Worm (Caenorhabditis elegans) whole organism, young adult: ENCODE measurements around the gene oac-14.

ENCODE experiments used
- B0336.3 ChIP-seq: fragments of 200-800 bp; sonication (Bioruptor generic); IDR thresholded peaks from 2 replicates; pipeline ENCODE4 v1.3.6; 2022; ENCODE audit warnings: missing genetic modification characterization, missing compliant biosample characterization
- F23B12.7 ChIP-seq: sonication (generic microtip); optimal IDR thresholded peaks from 2 replicates; lab custom pipeline; 2017; ENCODE audit warnings: missing genetic modification characterization, mild to moderate bottlenecking, missing compliant biosample characterization, antibody characterized with exemption, moderate library complexity; ENCODE audit not compliant: insufficient read depth
- F33H1.4 ChIP-seq: fragments of 200-800 bp; sonication (Bioruptor generic); IDR thresholded peaks from 2 replicates; pipeline ENCODE4 v1.3.6; 2022; ENCODE audit warnings: missing genetic modification reagents, missing genetic modification characterization, missing compliant biosample characterization
- F39B2.1 ChIP-seq: fragments of 200-800 bp; sonication (Bioruptor generic); IDR thresholded peaks from 2 replicates; pipeline ENCODE4 v1.3.6; 2022; ENCODE audit warnings: missing genetic modification reagents, missing genetic modification characterization, missing compliant biosample characterization
- F52B5.7 ChIP-seq: sonication (generic microtip); optimal IDR thresholded peaks from 2 replicates; lab custom pipeline; 2016; ENCODE audit warnings: mild to moderate bottlenecking, missing genetic modification characterization, missing compliant biosample characterization
- F55B11.4 ChIP-seq: sonication (generic microtip); optimal IDR thresholded peaks from 2 replicates; lab custom pipeline; 2016; ENCODE audit warnings: missing compliant biosample characterization, missing genetic modification characterization, borderline replicate concordance; ENCODE audit not compliant: insufficient read depth
- F57C9.4 ChIP-seq: sonication (generic microtip); optimal IDR thresholded peaks from 2 replicates; lab custom pipeline; 2017; ENCODE audit warnings: mild to moderate bottlenecking, missing genetic modification characterization, missing compliant biosample characterization
- K12H6.12 ChIP-seq: fragments of 200-800 bp; sonication (Bioruptor generic); optimal IDR thresholded peaks from 2 replicates; lab custom pipeline; 2018; ENCODE audit warnings: mild to moderate bottlenecking, missing genetic modification characterization, missing compliant biosample characterization
- T26A5.8 ChIP-seq: sonication (generic microtip); optimal IDR thresholded peaks from 2 replicates; lab custom pipeline; 2016; ENCODE audit warnings: missing genetic modification characterization, missing compliant biosample characterization
- Y79H2A.3 ChIP-seq: fragments of 200-800 bp; sonication (Bioruptor generic); conservative IDR thresholded peaks from 2 replicates; pipeline ENCODE4 v1.3.6; 2022; ENCODE audit warnings: missing genetic modification reagents, missing genetic modification characterization, missing compliant biosample characterization
- ZK185.1 ChIP-seq: sonication (generic microtip); optimal IDR thresholded peaks from 2 replicates; lab custom pipeline; 2016; ENCODE audit warnings: mild to moderate bottlenecking, missing genetic modification characterization, missing compliant biosample characterization; ENCODE audit not compliant: poor library complexity, severe bottlenecking
- aptf-3 ChIP-seq: fragments of 200-800 bp; sonication (Bioruptor generic); IDR thresholded peaks from 2 replicates; pipeline ENCODE4 v1.3.6; 2022; ENCODE audit warnings: missing genetic modification characterization, missing compliant biosample characterization
- atf-7 ChIP-seq: sonication (generic microtip); optimal IDR thresholded peaks from 2 replicates; lab custom pipeline; 2017; ENCODE audit warnings: mild to moderate bottlenecking, missing genetic modification characterization, missing compliant biosample characterization
- bed-1 ChIP-seq: fragments of 200-800 bp; sonication (Bioruptor generic); IDR thresholded peaks from 2 replicates; pipeline ENCODE4 v1.3.6; 2022; ENCODE audit warnings: missing genetic modification reagents, missing genetic modification characterization, missing compliant biosample characterization
- ceh-27 ChIP-seq: fragments of 200-800 bp; sonication (Bioruptor generic); optimal IDR thresholded peaks from 2 replicates; lab custom pipeline; 2018; ENCODE audit warnings: mild to moderate bottlenecking, missing genetic modification characterization, moderate library complexity, missing compliant biosample characterization
- ceh-58 ChIP-seq: fragments of 200-800 bp; sonication (Bioruptor generic); IDR thresholded peaks from 2 replicates; pipeline ENCODE4 v1.3.6; 2022; ENCODE audit warnings: missing genetic modification characterization, missing compliant biosample characterization
- dox-1 ChIP-seq: fragments of 200-800 bp; sonication (Bioruptor generic); IDR thresholded peaks from 2 replicates; pipeline ENCODE4 v1.3.6; 2022; ENCODE audit warnings: missing genetic modification reagents, missing genetic modification characterization, missing compliant biosample characterization
- dpl-1 ChIP-seq: fragments of 150-350 bp; optimal IDR thresholded peaks from 2 replicates; lab custom pipeline; 2014; ENCODE audit warnings: missing biosample characterization, missing genetic modification reagents, missing genetic modification characterization
- efl-1 ChIP-seq: fragments of 150-350 bp; optimal IDR thresholded peaks from 2 replicates; lab custom pipeline; 2014; ENCODE audit warnings: missing biosample characterization, missing genetic modification reagents, missing genetic modification characterization
- ets-4 ChIP-seq: fragments of 200-800 bp; sonication (Bioruptor generic); optimal IDR thresholded peaks from 2 replicates; lab custom pipeline; 2018; ENCODE audit warnings: mild to moderate bottlenecking, missing genetic modification characterization, missing compliant biosample characterization
- fkh-3 ChIP-seq: sonication (generic microtip); optimal IDR thresholded peaks from 2 replicates; lab custom pipeline; 2016; ENCODE audit warnings: mild to moderate bottlenecking, missing genetic modification characterization, missing compliant biosample characterization
- him-1 ChIP-seq: sonication (generic microtip); optimal IDR thresholded peaks from 2 replicates; lab custom pipeline; 2016; ENCODE audit warnings: missing genotype, missing genetic modification reagents, missing genetic modification characterization, missing compliant biosample characterization
- hlh-12 ChIP-seq: sonication (generic microtip); optimal IDR thresholded peaks from 2 replicates; lab custom pipeline; 2016; ENCODE audit warnings: missing genetic modification characterization, missing compliant biosample characterization
- hmg-20 ChIP-seq: fragments of 200-800 bp; sonication (Bioruptor generic); IDR thresholded peaks from 2 replicates; pipeline ENCODE4 v1.3.6; 2022; ENCODE audit warnings: missing genetic modification reagents, missing genetic modification characterization, missing compliant biosample characterization
- hsf-1 ChIP-seq: fragments of 200-800 bp; sonication (Bioruptor generic); IDR thresholded peaks from 2 replicates; pipeline ENCODE4 v1.3.6; 2022; ENCODE audit warnings: missing genetic modification reagents, missing genetic modification characterization, missing compliant biosample characterization
- lag-1 ChIP-seq: fragments of 200-800 bp; sonication (Bioruptor generic); IDR thresholded peaks from 2 replicates; pipeline ENCODE4 v1.3.6; 2022; ENCODE audit warnings: missing genetic modification reagents, missing genetic modification characterization, missing compliant biosample characterization
- let-526 ChIP-seq: fragments of 200-800 bp; sonication (Bioruptor generic); IDR thresholded peaks from 2 replicates; pipeline ENCODE4 v1.3.6; 2022; ENCODE audit warnings: missing genetic modification reagents, missing genetic modification characterization, missing compliant biosample characterization
- let-607 ChIP-seq, 2 experiments: fragments of 200-800 bp in 1 of 2; sonication (Bioruptor generic) in 1 of 2; sonication (generic microtip) in 1 of 2; optimal IDR thresholded peaks; 2 replicates each; lab custom pipeline; 2016 to 2018; ENCODE audit warnings: mild to moderate bottlenecking in 2 of 2, missing compliant biosample characterization in 2 of 2, missing genetic modification characterization in 2 of 2, moderate library complexity in 2 of 2, missing genotype in 1 of 2
- lir-1 ChIP-seq: fragments of 200-800 bp; sonication (Bioruptor generic); conservative IDR thresholded peaks from 2 replicates; pipeline ENCODE4 v1.3.6; 2022; ENCODE audit warnings: missing genetic modification reagents, missing genetic modification characterization, missing compliant biosample characterization
- lsl-1 ChIP-seq: fragments of 200-800 bp; sonication (Bioruptor generic); optimal IDR thresholded peaks from 2 replicates; lab custom pipeline; 2018; ENCODE audit warnings: mild to moderate bottlenecking, missing genetic modification characterization, moderate library complexity, missing compliant biosample characterization
- madf-10 ChIP-seq: sonication (generic microtip); optimal IDR thresholded peaks from 2 replicates; lab custom pipeline; 2016; ENCODE audit warnings: mild to moderate bottlenecking, missing genetic modification characterization, missing compliant biosample characterization
- madf-6 ChIP-seq: fragments of 200-800 bp; sonication (Bioruptor generic); IDR thresholded peaks from 2 replicates; pipeline ENCODE4 v1.3.6; 2022; ENCODE audit warnings: missing genetic modification reagents, missing genetic modification characterization, missing compliant biosample characterization
- madf-8 ChIP-seq: fragments of 200-800 bp; sonication (Bioruptor generic); conservative IDR thresholded peaks from 2 replicates; pipeline ENCODE4 v1.3.6; 2022; ENCODE audit warnings: missing genetic modification reagents, missing genetic modification characterization, missing compliant biosample characterization
- mel-28 ChIP-seq: sonication (generic microtip); optimal IDR thresholded peaks from 2 replicates; lab custom pipeline; 2016; ENCODE audit warnings: borderline replicate concordance, mild to moderate bottlenecking, missing genetic modification characterization, missing compliant biosample characterization
- mes-4 ChIP-seq: sonication (generic microtip); optimal IDR thresholded peaks from 2 replicates; lab custom pipeline; 2016; ENCODE audit warnings: missing genotype, missing genetic modification characterization, missing compliant biosample characterization
- mxl-1 ChIP-seq: sonication (generic microtip); optimal IDR thresholded peaks from 2 replicates; lab custom pipeline; 2016; ENCODE audit warnings: missing genetic modification characterization, missing compliant biosample characterization
- nfya-1 ChIP-seq: sonication (generic microtip); optimal IDR thresholded peaks from 2 replicates; lab custom pipeline; 2017; ENCODE audit warnings: antibody characterized with exemption, missing compliant biosample characterization, missing genetic modification characterization, borderline replicate concordance; ENCODE audit not compliant: insufficient read depth
- nhr-90 ChIP-seq: sonication (generic microtip); optimal IDR thresholded peaks from 2 replicates; lab custom pipeline; 2016; ENCODE audit warnings: missing genotype, mild to moderate bottlenecking, missing genetic modification characterization, missing compliant biosample characterization
- repo-1 ChIP-seq: sonication (generic microtip); optimal IDR thresholded peaks from 2 replicates; lab custom pipeline; 2017; ENCODE audit warnings: mild to moderate bottlenecking, missing genetic modification characterization, missing compliant biosample characterization
- rpc-1 ChIP-seq, 2 experiments: fragments of 150-350 bp in 1 of 2; sonication (generic microtip) in 1 of 2; optimal IDR thresholded peaks; 2 replicates each; lab custom pipeline; 2014 to 2018; ENCODE audit warnings: missing biosample characterization in 1 of 2, missing genetic modification characterization in 1 of 2, missing genetic modification reagents in 1 of 2, missing genotype in 1 of 2
- snpc-1.1 ChIP-seq: sonication (generic microtip); optimal IDR thresholded peaks from 2 replicates; lab custom pipeline; 2017; ENCODE audit warnings: missing genetic modification characterization, mild to moderate bottlenecking, missing compliant biosample characterization, antibody characterized with exemption, moderate library complexity, missing genotype, missing genetic modification reagents; ENCODE audit not compliant: insufficient read depth
- snpc-1.3 ChIP-seq: sonication (generic microtip); optimal IDR thresholded peaks from 2 replicates; lab custom pipeline; 2017; ENCODE audit warnings: missing genetic modification characterization, mild to moderate bottlenecking, missing compliant biosample characterization, antibody characterized with exemption, moderate library complexity, missing genotype, missing genetic modification reagents; ENCODE audit not compliant: insufficient read depth
- somi-1 ChIP-seq: fragments of 200-800 bp; sonication (Bioruptor generic); optimal IDR thresholded peaks from 2 replicates; lab custom pipeline; 2018; ENCODE audit warnings: mild to moderate bottlenecking, missing genetic modification characterization, missing compliant biosample characterization
- sptf-2 ChIP-seq: fragments of 200-800 bp; sonication (Bioruptor generic); optimal IDR thresholded peaks from 2 replicates; lab custom pipeline; 2018; ENCODE audit warnings: mild to moderate bottlenecking, missing genetic modification characterization, missing compliant biosample characterization
- tlf-1 ChIP-seq: fragments of 200-800 bp; sonication (Bioruptor generic); optimal IDR thresholded peaks from 2 replicates; lab custom pipeline; 2018; ENCODE audit warnings: mild to moderate bottlenecking, missing genetic modification characterization, missing compliant biosample characterization
- ztf-18 ChIP-seq: sonication (generic microtip); optimal IDR thresholded peaks from 2 replicates; lab custom pipeline; 2016; ENCODE audit warnings: missing genotype, mild to moderate bottlenecking, missing genetic modification characterization, missing compliant biosample characterization
- ztf-26 ChIP-seq: sonication (generic microtip); optimal IDR thresholded peaks from 2 replicates; lab custom pipeline; 2017; ENCODE audit warnings: missing genetic modification characterization, missing compliant biosample characterization
- ztf-3 ChIP-seq: fragments of 200-800 bp; sonication (Bioruptor generic); optimal IDR thresholded peaks from 2 replicates; lab custom pipeline; 2018; ENCODE audit warnings: mild to moderate bottlenecking, missing genetic modification characterization, missing compliant biosample characterization

The oac-14 gene

ce11 chrX:10145011-10145410 is 3.2 kb upstream of the oac-14 start (continued):
- TF ChIP-seq mxl-1 (peak; percentile 62), aptf-3 (GFP tag; lab: Robert Waterston, UW) (0 out of 2 replicates have a peak, but pooled peaks have one; percentile 38), snpc-1.3 (tag; lab: Kevin White, UChicago) (peak; percentile 73), F55B11.4 (tag; lab: Kevin White, UChicago) (no peak), fkh-3 (tag; lab: Kevin White, UChicago) (peak; percentile 46), sptf-2 (GFP tag; lab: Kevin White, UChicago) (no peak), dpl-1 (GFP tag; lab: Kevin White, UChicago) (no peak), hmg-20 (0 out of 2 replicates have a peak, but pooled peaks have one; percentile 63), T26A5.8 (tag; lab: Kevin White, UChicago) (peak; percentile 53), nhr-90 (tag; lab: Kevin White, UChicago) (peak; percentile 75), repo-1 (peak; percentile 84), somi-1 (GFP tag; lab: Kevin White, UChicago) (peak; percentile 38), hsf-1 (no peak), nfya-1 (tag; lab: Kevin White, UChicago) (no peak), Y79H2A.3 (GFP tag; lab: Robert Waterston, UW) (no peak), F23B12.7 (peak; percentile 1), lsl-1 (GFP tag; lab: Kevin White, UChicago) (no peak), ceh-58 (GFP tag; lab: Robert Waterston, UW) (0 out of 2 replicates have a peak, but pooled peaks have one; percentile 59), K12H6.12 (tag; lab: Kevin White, UChicago) (peak; percentile 67), hlh-12 (tag; lab: Kevin White, UChicago) (peak; percentile 57), him-1 (peak; percentile 89), snpc-1.1 (tag; lab: Kevin White, UChicago) (no peak), F57C9.4 (tag; lab: Kevin White, UChicago) (no peak), atf-7 (tag; lab: Kevin White, UChicago) (peak; percentile 35), ets-4 (GFP tag; lab: Kevin White, UChicago) (no peak), dox-1 (GFP tag; lab: Robert Waterston, UW) (peak; percentile 85), madf-8 (GFP tag; lab: Robert Waterston, UW) (no peak), ceh-27 (GFP tag; lab: Kevin White, UChicago) (peak; percentile 63), madf-10 (tag; lab: Kevin White, UChicago) (peak; percentile 59), bed-1 (peak; percentile 93; the same call in 1 of the 2 replicates), efl-1 (no peak), F52B5.7 (tag; lab: Kevin White, UChicago) (peak; percentile 63), let-526 (no peak), ZK185.1 (peak; percentile 55), mel-28 (tag; lab: Kevin White, UChicago) (no peak), F33H1.4 (no peak), lir-1 (GFP tag; lab: Robert Waterston, UW) (no peak), tlf-1 (peak; percentile 41), ztf-18 (peak; percentile 60), madf-6 (GFP tag; lab: Robert Waterston, UW) (no peak; the same call in 1 of the 2 replicates), mes-4 (tag; lab: Kevin White, UChicago) (peak; percentile 37), B0336.3 (GFP tag; lab: Robert Waterston, UW) (peak; percentile 73), lag-1 (GFP tag; lab: Robert Waterston, UW) (no peak), F39B2.1 (GFP tag; lab: Robert Waterston, UW) (no peak), ztf-3 (no peak), ztf-26 (tag; lab: Kevin White, UChicago) (peak; percentile 28), let-607 (tag; optimal IDR thresholded peaks at IDR 0.05; lab: Kevin White, UChicago) (peak; percentile 31 to 53), rpc-1 (optimal IDR thresholded peaks at IDR 0.05; lab: Kevin White, UChicago) (peak; percentile 89), rpc-1 (tag; optimal IDR thresholded peaks at IDR 0.05; lab: Kevin White, UChicago) (peak; percentile 89)
